Worm (Caenorhabditis elegans) whole organism, L1 larva: Measurements from ENCODE around the gene srx-131.

Experiments used
- F16B12.6 ChIP-seq: fragments of 150-350 bp; optimal IDR thresholded peaks from 2 replicates; lab custom pipeline; 2014; ENCODE audit warnings: missing biosample characterization, missing genetic modification characterization
- alr-1 ChIP-seq: fragments of 200-800 bp; sonication (Bioruptor generic); optimal IDR thresholded peaks from 2 replicates; lab custom pipeline; 2018; ENCODE audit warnings: borderline replicate concordance, mild to moderate bottlenecking, missing genetic modification characterization, missing compliant biosample characterization
- egl-27 ChIP-seq, 2 experiments: fragments of 150-350 bp in 1 of 2; sonication (generic microtip); optimal IDR thresholded peaks; 3 replicates each; lab custom pipeline; 2017 to 2018; ENCODE audit warnings: missing biosample characterization in 2 of 2, missing genetic modification characterization in 2 of 2, missing genetic modification reagents in 2 of 2
- snpc-4 ChIP-seq: fragments of 150-350 bp; optimal IDR thresholded peaks from 2 replicates; lab custom pipeline; 2014; ENCODE audit warnings: missing biosample characterization, missing genetic modification characterization

ce11 chrV:13833951-13834350 lies 11.3 kb upstream of the srx-131 start, which contains the start of gene srx-129:
- TF ChIP-seq egl-27 (tag; optimal IDR thresholded peaks at IDR 0.05; lab: Kevin White, UChicago) (no peak), F16B12.6 (tag; lab: Kevin White, UChicago) (no peak), snpc-4 (tag; lab: Kevin White, UChicago) (no peak), alr-1 (tag; lab: Kevin White, UChicago) (no peak)
